Worm (Caenorhabditis elegans): Measurements from ENCODE around the gene F46F5.5.
"Not testable (repeated sequence)": the region's sequence is repeated elsewhere in the genome, so short reads cannot be mapped to it uniquely, and the experiment has no call there.

Gene F46F5.5

DNA sequence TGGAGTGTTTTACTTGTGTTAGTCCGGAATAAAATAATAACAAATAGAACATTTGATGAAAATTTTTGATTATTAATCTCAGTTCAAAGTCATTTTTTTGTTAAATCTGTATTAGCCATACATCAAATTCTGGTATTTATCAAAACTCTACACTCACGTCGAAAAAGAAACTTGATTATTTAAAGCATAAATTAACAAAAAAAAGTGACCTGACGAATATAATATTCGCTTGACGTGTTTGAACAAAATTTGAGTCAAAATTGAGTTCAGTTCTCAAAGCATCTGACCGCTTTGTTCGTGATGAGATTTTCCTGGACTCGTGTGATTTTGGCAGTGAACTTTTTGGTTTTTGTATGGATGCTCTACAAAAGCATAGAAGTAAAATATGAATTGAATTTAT, 10.7 kb upstream of the F46F5.5 start, which contains the start of gene F46F5.10:
Gene F46F5.10, plus strand, starts transcription at position 301 of the 400 bp plus-strand sequence.
- no peak for TF ChIP-seq ceh-100 (GFP tag; IDR thresholded peaks at IDR 0.05)
- no peak for TF ChIP-seq mcd-1 (GFP tag; IDR thresholded peaks at IDR 0.05)
- no peak for TF ChIP-seq snpc-1.3 (tag; optimal IDR thresholded peaks at IDR 0.05; ENCODE audit: insufficient read depth)
- TF ChIP-seq pha-4 (tag; optimal IDR thresholded peaks at IDR 0.05): no peak
- TF ChIP-seq Y56A3A.18 (GFP tag; IDR thresholded peaks at IDR 0.05): no peak
- TF ChIP-seq ztf-3 (GFP tag; optimal IDR thresholded peaks at IDR 0.05): no peak
- no peak for TF ChIP-seq nhr-179 (tag; optimal IDR thresholded peaks at IDR 0.05)
- no peak for TF ChIP-seq F37B4.10 (GFP tag; IDR thresholded peaks at IDR 0.05)
- no peak for TF ChIP-seq cebp-2 (GFP tag; IDR thresholded peaks at IDR 0.05)
- TF ChIP-seq lir-1 (GFP tag; conservative IDR thresholded peaks at IDR 0.05): no peak
- no peak for TF ChIP-seq Y53G8AR.9 (GFP tag; conservative IDR thresholded peaks at IDR 0.05)
- TF ChIP-seq K11D2.4 (GFP tag; IDR thresholded peaks at IDR 0.05): no peak

DNA sequence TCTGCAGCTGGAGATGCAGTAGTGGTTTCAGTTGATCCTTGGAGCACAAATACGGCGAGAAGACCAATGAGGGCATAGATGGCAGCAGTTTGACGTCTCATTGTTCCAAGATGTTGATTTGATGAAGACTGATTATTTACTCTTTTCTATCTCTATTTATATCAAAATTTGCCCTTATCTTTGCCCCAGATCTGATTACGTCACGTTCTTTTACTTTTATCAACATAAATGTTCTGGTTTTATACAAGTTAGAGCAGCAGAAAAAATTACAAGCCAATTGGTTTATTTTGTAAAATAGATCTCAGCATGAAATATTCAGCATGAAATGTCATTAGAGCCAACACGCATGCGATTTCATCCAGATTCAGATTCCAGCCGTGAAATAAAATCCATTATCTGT, 9.9 kb upstream of the F46F5.5 start, which contains the start of gene msrp-4:
Gene msrp-4, minus strand, starts transcription at position 101 of the 400 bp plus-strand sequence.
- not testable (repeated sequence) for TF ChIP-seq ZK185.1 (tag; optimal IDR thresholded peaks at IDR 0.05; ENCODE audit: poor library complexity, severe bottlenecking); akir-1 (GFP tag; optimal IDR thresholded peaks at IDR 0.05); zim-3 (tag; optimal IDR thresholded peaks at IDR 0.05)

DNA sequence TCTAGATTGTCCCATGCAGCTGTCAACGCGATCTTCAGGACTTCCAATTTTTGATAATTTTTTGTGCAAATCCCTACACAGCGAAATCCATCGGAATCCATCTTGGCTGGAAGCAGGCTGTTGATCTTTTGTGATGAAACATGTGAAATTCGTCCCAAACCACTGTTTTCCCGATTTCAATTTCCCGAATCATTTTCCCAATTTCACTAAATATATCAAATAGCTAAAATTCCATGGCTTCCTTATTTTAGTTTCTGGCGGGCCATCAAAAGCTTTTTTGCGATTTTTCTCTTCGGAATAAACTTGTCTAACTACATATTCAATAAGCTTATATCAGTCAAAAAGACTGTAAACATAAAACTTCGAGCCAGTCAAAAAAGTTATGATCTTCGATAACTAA, 8.7 kb upstream of the F46F5.5 start, which contains the start of gene F46F5.8:
Gene F46F5.8, minus strand, starts transcription at position 101 of the 400 bp plus-strand sequence.
- TF ChIP-seq snpc-1.1 (tag; optimal IDR thresholded peaks at IDR 0.05; ENCODE audit: insufficient read depth) (no peak), F33H1.4 (GFP tag; IDR thresholded peaks at IDR 0.05) (no peak), Y56A3A.18 (GFP tag; IDR thresholded peaks at IDR 0.05) (no peak), sdz-38 (tag; optimal IDR thresholded peaks at IDR 0.05) (no peak), lsl-1 (GFP tag; optimal IDR thresholded peaks at IDR 0.05) (no peak), F55B11.4 (tag; optimal IDR thresholded peaks at IDR 0.05; ENCODE audit: borderline replicate concordance, insufficient read depth) (no peak), nhr-27 (tag; optimal IDR thresholded peaks at IDR 0.05) (no peak), ztf-3 (GFP tag; optimal IDR thresholded peaks at IDR 0.05) (no peak), K11D2.4 (GFP tag; IDR thresholded peaks at IDR 0.05) (no peak), ztf-6 (GFP tag; IDR thresholded peaks at IDR 0.05) (no peak)

- TF ChIP-seq Y95B8A.8 (GFP tag; IDR thresholded peaks at IDR 0.05) (no peak), F23B12.7 (tag; optimal IDR thresholded peaks at IDR 0.05; ENCODE audit: insufficient read depth) (no peak), ZK185.1 (tag; optimal IDR thresholded peaks at IDR 0.05; ENCODE audit: poor library complexity, severe bottlenecking) (no peak), mes-4 (tag; optimal IDR thresholded peaks at IDR 0.05) (no peak), ceh-100 (GFP tag; IDR thresholded peaks at IDR 0.05) (no peak), nfyb-1 (GFP tag; IDR thresholded peaks at IDR 0.05) (no peak), ztf-18 (tag; optimal IDR thresholded peaks at IDR 0.05) (no peak), mxl-1 (tag; optimal IDR thresholded peaks at IDR 0.05) (no peak), sea-2 (GFP tag; IDR thresholded peaks at IDR 0.05) (no peak)
Measured at ce11 chrII:820519-820918, 7.7 kb upstream of the F46F5.5 start, which contains the start of gene F46F5.7. Gene F46F5.7 (minus strand): TSS chrII:820619.

ce11 chrII:814737-815136, 1.9 kb upstream of the F46F5.5 start, which contains the start of gene msrp-3:
Gene msrp-3 (minus strand): TSS chrII:814837.
- no peak for TF ChIP-seq Y95B8A.8 (GFP tag; IDR thresholded peaks at IDR 0.05)
- TF ChIP-seq die-1 (tag; optimal IDR thresholded peaks at IDR 0.05): no peak
- no peak for TF ChIP-seq nfyb-1 (GFP tag; IDR thresholded peaks at IDR 0.05)
- no peak for TF ChIP-seq ceh-58 (GFP tag; IDR thresholded peaks at IDR 0.05)
- no peak for TF ChIP-seq F49E8.2 (tag; optimal IDR thresholded peaks at IDR 0.05; ENCODE audit: insufficient read depth)
- TF ChIP-seq ceh-91 (GFP tag; IDR thresholded peaks at IDR 0.05): no peak
- TF ChIP-seq ekl-4 (GFP tag; IDR thresholded peaks at IDR 0.05): no peak
- TF ChIP-seq nhr-120 (GFP tag; IDR thresholded peaks at IDR 0.05): no peak
- TF ChIP-seq ztf-25 (GFP tag; IDR thresholded peaks at IDR 0.05): no peak
- no peak for TF ChIP-seq repo-1 (tag; optimal IDR thresholded peaks at IDR 0.05)
- TF ChIP-seq Y67H2A.10 (GFP tag; conservative IDR thresholded peaks at IDR 0.05): no peak
- TF ChIP-seq B0261.1 (tag; optimal IDR thresholded peaks at IDR 0.05): no peak
- no peak for TF ChIP-seq ztf-18 (tag; optimal IDR thresholded peaks at IDR 0.05)
- no peak for TF ChIP-seq ztf-3 (GFP tag; optimal IDR thresholded peaks at IDR 0.05)
- no peak for TF ChIP-seq nhr-179 (tag; optimal IDR thresholded peaks at IDR 0.05)

All from whole organism, young adult.